Fruit fly (Drosophila melanogaster): ENCODE results near the gene CG31810.
A peak's percentile ranks its signal among the peaks of the same experiment; 100 is the strongest.

The CG31810 gene

DNA sequence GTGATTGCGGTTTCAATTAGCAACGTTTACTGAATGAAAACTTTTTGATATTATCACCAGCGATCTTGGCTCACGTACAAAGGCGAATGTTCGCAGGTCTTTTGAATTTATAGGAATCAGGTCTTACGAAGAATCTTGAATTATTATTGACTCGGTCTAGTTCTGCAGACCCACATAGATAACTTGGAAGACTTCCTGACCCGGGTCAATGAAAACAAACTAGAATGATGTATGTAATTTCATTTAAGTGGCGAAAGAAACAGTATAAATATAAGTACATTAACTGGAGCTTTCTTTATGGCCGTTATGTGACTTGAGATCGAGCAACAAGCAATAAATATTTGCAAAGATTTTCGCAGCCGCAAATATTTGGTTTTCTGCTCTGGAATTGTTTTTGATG is 17.8 kb downstream of the CG31810 start, which contains the start of gene CG13282:
CG13282 (minus strand) TSS at position 101 of the 400 bp plus-strand sequence.
- no peak for TF ChIP-seq bab1 (GFP tag; optimal IDR thresholded peaks at IDR 0.05)
- TF ChIP-seq Crg-1 (GFP tag; optimal IDR thresholded peaks at IDR 0.05) = no peak
- no peak for TF ChIP-seq CG33017 (tag; optimal IDR thresholded peaks at IDR 0.05)
- TF ChIP-seq CG1620 (GFP tag; optimal IDR thresholded peaks at IDR 0.05) = no peak
- no peak for TF ChIP-seq tj (GFP tag; optimal IDR thresholded peaks at IDR 0.05)

dm6 chr2L:16826872-16827506 is 25.2 kb downstream of the CG31810 start, which contains the start of gene AspRS-m:
AspRS-m (plus strand) TSS chr2L:16827078.
- TF ChIP-seq toe (GFP tag; optimal IDR thresholded peaks at IDR 0.05) (peak; percentile 10), bab1 (GFP tag; optimal IDR thresholded peaks at IDR 0.05) (peak; percentile 6), tj (GFP tag; optimal IDR thresholded peaks at IDR 0.05) (peak; percentile 3), CG14711 (tag; optimal IDR thresholded peaks at IDR 0.05) (peak; percentile 40), Mnt (GFP tag; optimal IDR thresholded peaks at IDR 0.05) (peak; percentile 65), ovo (GFP tag; optimal IDR thresholded peaks at IDR 0.05) (no peak), cnc (optimal IDR thresholded peaks at IDR 0.05) (no peak)

DNA sequence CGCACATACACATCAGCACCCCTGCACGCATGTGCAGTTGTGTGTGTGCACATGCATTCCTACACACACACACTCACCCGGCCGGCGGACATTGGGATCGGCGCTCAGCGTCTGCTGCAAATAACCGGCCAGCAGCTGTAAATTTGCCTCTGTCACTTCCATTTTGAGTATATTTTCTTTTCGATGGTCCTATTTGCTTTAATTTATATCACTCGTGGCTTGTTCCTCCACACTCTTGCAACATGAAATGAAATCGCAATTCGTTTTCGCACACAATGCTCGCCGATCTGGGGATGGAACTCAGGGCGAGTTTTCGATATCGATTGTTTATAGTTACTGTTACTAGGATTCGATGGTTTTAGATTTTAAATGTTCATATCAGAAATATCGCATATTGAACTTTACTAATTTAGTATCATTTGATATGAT is 27.2 kb downstream of the CG31810 start, which contains the start of gene Cse1:
Cse1 (minus strand) TSS at position 303 of the 429 bp plus-strand sequence.
- peak; percentile 10 for TF ChIP-seq bab1 (GFP tag; optimal IDR thresholded peaks at IDR 0.05)
- TF ChIP-seq CG11617 (GFP tag; optimal IDR thresholded peaks at IDR 0.05) = peak; percentile 7
- no peak for TF ChIP-seq CG14711 (tag; optimal IDR thresholded peaks at IDR 0.05)
- TF ChIP-seq Mnt (GFP tag; optimal IDR thresholded peaks at IDR 0.05) = peak; percentile 53
- peak; percentile 12 for TF ChIP-seq Crg-1 (GFP tag; optimal IDR thresholded peaks at IDR 0.05)
- no peak for TF ChIP-seq kay (GFP tag; ENCODE audit: borderline replicate concordance)

DNA sequence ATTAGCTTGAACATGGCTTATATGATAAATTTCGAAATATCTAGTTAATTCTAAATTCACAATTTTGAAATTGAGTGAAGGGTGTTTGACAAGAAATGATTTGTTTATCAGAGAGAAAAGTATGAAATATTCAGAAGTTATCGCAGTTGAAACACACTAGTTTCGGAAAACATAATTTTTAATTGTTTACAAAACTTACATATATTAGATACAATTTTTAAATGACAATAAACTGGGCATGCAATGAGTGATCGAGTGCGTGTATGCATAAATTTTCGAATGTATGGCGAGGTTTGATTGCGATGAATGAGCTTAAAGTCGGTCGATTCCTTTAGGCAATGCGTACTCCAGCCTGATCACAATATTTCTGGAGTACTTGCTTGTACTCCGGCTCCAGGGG is 31.2 kb downstream of the CG31810 start, which contains the start of gene CG13280:
CG13280 (minus strand) TSS at position 101 of the 400 bp plus-strand sequence.
- TF ChIP-seq Crg-1 (GFP tag; optimal IDR thresholded peaks at IDR 0.05) (no peak), Mnt (GFP tag; optimal IDR thresholded peaks at IDR 0.05) (no peak), CG1620 (GFP tag; optimal IDR thresholded peaks at IDR 0.05) (no peak), CG7101 (tag; optimal IDR thresholded peaks at IDR 0.05) (no peak), CG12768 (GFP tag; optimal IDR thresholded peaks at IDR 0.05) (no peak), kay (GFP tag; ENCODE audit: borderline replicate concordance) (no peak), ovo (GFP tag; optimal IDR thresholded peaks at IDR 0.05) (no peak), pad (GFP tag; optimal IDR thresholded peaks at IDR 0.05) (no peak), Clk (GFP tag; optimal IDR thresholded peaks at IDR 0.05) (no peak), cnc (optimal IDR thresholded peaks at IDR 0.05) (no peak), CG7045 (GFP tag; optimal IDR thresholded peaks at IDR 0.05) (no peak)

- TF ChIP-seq Clk (GFP tag; optimal IDR thresholded peaks at IDR 0.05) (no peak), ovo (GFP tag; optimal IDR thresholded peaks at IDR 0.05) (peak; percentile 20), tj (GFP tag; optimal IDR thresholded peaks at IDR 0.05) (no peak), CG7045 (GFP tag; optimal IDR thresholded peaks at IDR 0.05) (peak; percentile 76), Mnt (GFP tag; optimal IDR thresholded peaks at IDR 0.05) (no peak), toe (GFP tag; optimal IDR thresholded peaks at IDR 0.05) (peak; percentile 1), cnc (optimal IDR thresholded peaks at IDR 0.05) (no peak), Crg-1 (GFP tag; optimal IDR thresholded peaks at IDR 0.05) (no peak), pad (GFP tag; optimal IDR thresholded peaks at IDR 0.05) (peak; percentile 32), CG14711 (tag; optimal IDR thresholded peaks at IDR 0.05) (peak; percentile 33), CG12768 (GFP tag; optimal IDR thresholded peaks at IDR 0.05) (peak; percentile 59), CG7101 (tag; optimal IDR thresholded peaks at IDR 0.05) (peak; percentile 50), CG33017 (tag; optimal IDR thresholded peaks at IDR 0.05) (peak; percentile 82), CG5204 (GFP tag; optimal IDR thresholded peaks at IDR 0.05) (peak; percentile 31), bab1 (GFP tag; optimal IDR thresholded peaks at IDR 0.05) (peak; percentile 23), Hr96 (GFP tag; optimal IDR thresholded peaks at IDR 0.05) (no peak), cic (GFP tag; optimal IDR thresholded peaks at IDR 0.05) (peak; percentile 78), kay (GFP tag; ENCODE audit: borderline replicate concordance) (peak; percentile 92), CG11617 (GFP tag; optimal IDR thresholded peaks at IDR 0.05) (peak; percentile 54), CG1620 (GFP tag; optimal IDR thresholded peaks at IDR 0.05) (no peak)
Measured at dm6 chr2L:16819714-16820113, 32.5 kb downstream of the CG31810 start.

DNA sequence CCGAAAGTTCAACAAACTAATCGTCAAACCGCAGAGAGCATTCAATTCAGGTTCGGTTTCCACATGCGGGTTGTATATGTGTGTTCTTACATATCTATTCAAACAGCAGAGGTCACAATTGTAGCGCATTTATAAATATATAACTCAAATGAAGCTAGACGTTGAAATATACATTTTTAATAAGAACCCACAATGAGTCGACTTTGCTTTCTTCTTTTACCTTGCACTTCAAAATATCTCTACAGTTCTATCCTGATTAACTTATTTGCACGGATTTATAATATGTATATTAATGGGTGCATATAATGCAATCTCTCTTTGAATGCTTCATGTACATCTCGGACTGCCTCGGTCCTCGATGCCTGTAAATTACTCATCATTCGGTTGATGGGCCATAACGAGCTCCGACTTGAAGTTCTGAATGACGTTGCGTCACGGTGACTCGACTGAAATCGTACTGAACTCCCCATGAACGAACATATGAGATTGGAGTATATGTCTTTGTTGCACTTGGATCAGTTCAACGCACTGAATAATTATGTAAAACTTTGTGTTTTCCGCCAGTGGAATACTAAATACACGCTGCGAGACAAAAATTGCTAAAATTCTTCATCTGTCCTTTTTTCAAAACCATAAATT is 33.7 kb downstream of the CG31810 start:
- TF ChIP-seq CG7101 (tag; optimal IDR thresholded peaks at IDR 0.05) (no peak), CG14711 (tag; optimal IDR thresholded peaks at IDR 0.05) (peak; percentile 14), kay (GFP tag; ENCODE audit: borderline replicate concordance) (peak; percentile 46), cnc (optimal IDR thresholded peaks at IDR 0.05) (peak in 1 of 2 experiments; percentile 91), Clk (GFP tag; optimal IDR thresholded peaks at IDR 0.05) (no peak), tj (GFP tag; optimal IDR thresholded peaks at IDR 0.05) (no peak), ovo (GFP tag; optimal IDR thresholded peaks at IDR 0.05) (no peak), Hr96 (GFP tag; optimal IDR thresholded peaks at IDR 0.05) (no peak), bab1 (GFP tag; optimal IDR thresholded peaks at IDR 0.05) (no peak), CG12768 (GFP tag; optimal IDR thresholded peaks at IDR 0.05) (no peak), CG7045 (GFP tag; optimal IDR thresholded peaks at IDR 0.05) (peak; percentile 2), CG1620 (GFP tag; optimal IDR thresholded peaks at IDR 0.05) (no peak), CG33017 (tag; optimal IDR thresholded peaks at IDR 0.05) (peak; percentile 23), Crg-1 (GFP tag; optimal IDR thresholded peaks at IDR 0.05) (no peak), pad (GFP tag; optimal IDR thresholded peaks at IDR 0.05) (no peak), toe (GFP tag; optimal IDR thresholded peaks at IDR 0.05) (no peak), CG11617 (GFP tag; optimal IDR thresholded peaks at IDR 0.05) (no peak), cic (GFP tag; optimal IDR thresholded peaks at IDR 0.05) (no peak), Mnt (GFP tag; optimal IDR thresholded peaks at IDR 0.05) (peak; percentile 1), CG5204 (GFP tag; optimal IDR thresholded peaks at IDR 0.05) (no peak)

Measured in whole organism, adult.